Worm (Caenorhabditis elegans) whole organism, midembryonic: ENCODE data around the gene math-9.
"Not testable (repeated sequence)": the region's sequence is repeated elsewhere in the genome, so short reads cannot be mapped to it uniquely, and the experiment has no call there.

Experiments
- T22C8.4 ChIP-seq: fragments of 200-800 bp; sonication (Bioruptor generic); IDR thresholded peaks from 2 replicates; pipeline ENCODE4 v1.3.6; 2022; ENCODE audit warnings: missing genetic modification characterization, missing compliant biosample characterization
- cog-1 ChIP-seq: sonication (generic microtip); optimal IDR thresholded peaks from 2 replicates; lab custom pipeline; 2016; ENCODE audit warnings: missing genetic modification characterization, missing compliant biosample characterization
- flt-1 ChIP-seq: fragments of 200-800 bp; sonication (Bioruptor generic); IDR thresholded peaks from 2 replicates; pipeline ENCODE4 v1.3.6; 2022; ENCODE audit warnings: missing genetic modification characterization, missing compliant biosample characterization
- klf-2 ChIP-seq: fragments of 200-800 bp; sonication (Bioruptor generic); conservative IDR thresholded peaks from 2 replicates; pipeline ENCODE4 v1.3.6; 2022; ENCODE audit warnings: missing genetic modification reagents, missing genetic modification characterization, missing compliant biosample characterization
- med-1 ChIP-seq: sonication (generic microtip); optimal IDR thresholded peaks from 2 replicates; lab custom pipeline; 2017; ENCODE audit warnings: missing genetic modification characterization, mild to moderate bottlenecking, missing compliant biosample characterization, antibody characterized with exemption, missing genetic modification reagents; ENCODE audit not compliant: insufficient read depth
- ref-1 ChIP-seq: fragments of 200-800 bp; sonication (Bioruptor generic); conservative IDR thresholded peaks from 2 replicates; pipeline ENCODE4 v1.3.6; 2022; ENCODE audit warnings: missing genetic modification reagents, missing genetic modification characterization, missing compliant biosample characterization
- tab-1 ChIP-seq: fragments of 200-800 bp; sonication (Bioruptor generic); IDR thresholded peaks from 2 replicates; pipeline ENCODE4 v1.3.6; 2022; ENCODE audit warnings: missing genetic modification characterization, missing compliant biosample characterization
- ztf-23 ChIP-seq: fragments of 200-800 bp; sonication (Bioruptor generic); IDR thresholded peaks from 2 replicates; pipeline ENCODE4 v1.3.6; 2022; ENCODE audit warnings: missing genetic modification reagents, missing genetic modification characterization, missing compliant biosample characterization
- ztf-29 ChIP-seq: fragments of 200-800 bp; sonication (Bioruptor generic); IDR thresholded peaks from 2 replicates; pipeline ENCODE4 v1.3.6; 2022; ENCODE audit warnings: missing genetic modification reagents, missing genetic modification characterization, missing compliant biosample characterization

Gene math-9

ce11 chrII:1854094-1854493 is 36.5 kb downstream of the math-9 start, which contains the start of gene fbxb-95:
Gene fbxb-95, plus strand, starts transcription at chrII:1854394.
- TF ChIP-seq ztf-23, T22C8.4, klf-2 (GFP tag; lab: Robert Waterston, UW): not testable (repeated sequence)

DNA sequence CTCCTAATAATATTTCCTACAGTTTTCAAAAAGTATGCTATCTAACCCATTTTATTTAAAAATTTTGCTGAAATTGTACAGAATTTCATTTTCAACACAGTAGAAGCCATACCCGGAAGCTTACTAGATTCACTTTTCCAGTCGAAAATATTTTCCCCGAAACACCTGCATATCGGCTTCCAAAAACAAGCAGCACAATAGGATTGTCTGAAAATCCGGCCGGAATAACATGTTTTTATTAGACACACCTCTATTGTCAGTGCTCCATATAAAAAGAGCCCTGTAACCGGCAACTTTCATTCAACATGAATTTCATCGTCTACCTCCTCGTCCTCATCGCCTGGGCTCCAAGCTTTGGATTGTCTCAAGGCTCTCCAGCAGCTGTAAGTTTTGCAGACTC is 38.1 kb downstream of the math-9 start, which contains the start of gene C52E2.2:
Gene C52E2.2 (plus strand): TSS at position 301 of the 400 bp plus-strand sequence.
- TF ChIP-seq tab-1 (GFP tag; lab: Robert Waterston, UW) (no peak), klf-2 (GFP tag; lab: Robert Waterston, UW) (no peak), flt-1 (GFP tag; lab: Robert Waterston, UW) (no peak), ztf-23 (GFP tag; lab: Robert Waterston, UW) (no peak), med-1 (GFP tag; lab: Kevin White, UChicago) (no peak), cog-1 (tag; lab: Kevin White, UChicago) (no peak), ztf-29 (GFP tag; lab: Robert Waterston, UW) (no peak)

DNA sequence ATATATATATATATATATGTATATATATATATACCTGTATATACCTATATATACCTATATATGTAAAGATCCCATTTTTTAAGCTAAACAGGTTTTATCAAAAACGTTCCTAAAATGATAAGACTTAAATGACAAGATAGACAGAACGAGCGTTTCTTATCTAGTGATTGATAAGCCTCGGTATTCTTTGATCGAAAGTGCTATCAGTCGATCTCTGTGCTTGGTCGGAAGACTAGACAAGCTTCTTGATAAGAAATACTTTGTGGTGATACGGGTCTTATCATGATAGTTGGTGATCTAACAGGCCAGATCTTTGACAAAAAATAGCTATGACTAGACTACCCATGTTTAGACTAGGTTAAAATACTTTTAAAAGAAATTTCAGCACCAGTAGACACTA is 38.9 kb downstream of the math-9 start:
- TF ChIP-seq klf-2 (GFP tag; lab: Robert Waterston, UW) (no peak), ref-1 (GFP tag; lab: Robert Waterston, UW) (no peak), ztf-29 (GFP tag; lab: Robert Waterston, UW) (no peak), T22C8.4 (GFP tag; lab: Robert Waterston, UW) (no peak), cog-1 (tag; lab: Kevin White, UChicago) (no peak), med-1 (GFP tag; lab: Kevin White, UChicago) (no peak), flt-1 (GFP tag; lab: Robert Waterston, UW) (no peak), ztf-23 (GFP tag; lab: Robert Waterston, UW) (no peak), tab-1 (GFP tag; lab: Robert Waterston, UW) (no peak)

ce11 chrII:1850840-1851294 is 39.7 kb downstream of the math-9 start, which contains the start of gene C52E2.3:
Gene C52E2.3, plus strand, starts transcription at chrII:1851244.
- TF ChIP-seq klf-2 (GFP tag; lab: Robert Waterston, UW) (no peak), med-1 (GFP tag; lab: Kevin White, UChicago) (no peak), ref-1 (GFP tag; lab: Robert Waterston, UW) (no peak), cog-1 (tag; lab: Kevin White, UChicago) (no peak), ztf-29 (GFP tag; lab: Robert Waterston, UW) (no peak), ztf-23 (GFP tag; lab: Robert Waterston, UW) (no peak), T22C8.4 (GFP tag; lab: Robert Waterston, UW) (no peak), flt-1 (GFP tag; lab: Robert Waterston, UW) (no peak), tab-1 (GFP tag; lab: Robert Waterston, UW) (no peak)

DNA sequence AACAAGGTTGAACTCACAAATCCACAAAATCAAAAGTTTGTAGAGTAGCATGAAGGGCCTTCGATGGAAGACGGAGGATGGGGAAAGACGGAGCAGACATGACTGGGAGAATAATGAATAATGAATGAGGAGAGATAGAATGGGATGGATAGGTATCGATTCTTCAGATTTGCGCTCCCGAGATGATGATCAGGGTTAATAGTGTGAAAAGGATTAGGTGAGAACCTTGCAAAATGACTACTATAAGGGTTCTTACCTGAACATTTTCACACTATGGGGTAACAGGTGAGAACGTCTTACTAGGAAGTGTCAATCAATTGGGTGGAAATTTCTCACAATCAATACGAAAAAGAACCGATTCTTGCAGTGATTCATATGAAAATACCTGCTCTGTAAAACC is 40.3 kb downstream of the math-9 start, which contains the start of gene fbxb-96:
Gene fbxb-96 (minus strand): TSS at position 101 of the 400 bp plus-strand sequence.
- no peak for TF ChIP-seq ref-1 (GFP tag; lab: Robert Waterston, UW)
- no peak for TF ChIP-seq cog-1 (tag; lab: Kevin White, UChicago)
- TF ChIP-seq ztf-23 (GFP tag; lab: Robert Waterston, UW), result no peak
- no peak for TF ChIP-seq T22C8.4 (GFP tag; lab: Robert Waterston, UW)
- no peak for TF ChIP-seq tab-1 (GFP tag; lab: Robert Waterston, UW)
- no peak for TF ChIP-seq flt-1 (GFP tag; lab: Robert Waterston, UW)
- no peak for TF ChIP-seq ztf-29 (GFP tag; lab: Robert Waterston, UW)
- no peak for TF ChIP-seq klf-2 (GFP tag; lab: Robert Waterston, UW)
- no peak for TF ChIP-seq med-1 (GFP tag; lab: Kevin White, UChicago)

ce11 chrII:1848109-1848508 is 42.5 kb downstream of the math-9 start, which contains the start of gene fbxb-97:
Gene fbxb-97, minus strand, starts transcription at chrII:1848161.
- TF ChIP-seq tab-1 (GFP tag; lab: Robert Waterston, UW) (no peak), ztf-29 (GFP tag; lab: Robert Waterston, UW) (no peak), cog-1 (tag; lab: Kevin White, UChicago) (no peak), med-1 (GFP tag; lab: Kevin White, UChicago) (no peak), ref-1 (GFP tag; lab: Robert Waterston, UW) (no peak), flt-1 (GFP tag; lab: Robert Waterston, UW) (no peak), ztf-23 (GFP tag; lab: Robert Waterston, UW) (no peak), klf-2 (GFP tag; lab: Robert Waterston, UW) (no peak), T22C8.4 (GFP tag; lab: Robert Waterston, UW) (no peak)

ce11 chrII:1844552-1844951 is 46.0 kb downstream of the math-9 start:
- TF ChIP-seq tab-1 (GFP tag; lab: Robert Waterston, UW), result no peak
- TF ChIP-seq flt-1 (GFP tag; lab: Robert Waterston, UW), result no peak
- no peak for TF ChIP-seq klf-2 (GFP tag; lab: Robert Waterston, UW)
- TF ChIP-seq cog-1 (tag; lab: Kevin White, UChicago), result no peak
- no peak for TF ChIP-seq ztf-29 (GFP tag; lab: Robert Waterston, UW)
- TF ChIP-seq ref-1 (GFP tag; lab: Robert Waterston, UW), result no peak
- no peak for TF ChIP-seq T22C8.4 (GFP tag; lab: Robert Waterston, UW)
- no peak for TF ChIP-seq ztf-23 (GFP tag; lab: Robert Waterston, UW)
- no peak for TF ChIP-seq med-1 (GFP tag; lab: Kevin White, UChicago)

DNA sequence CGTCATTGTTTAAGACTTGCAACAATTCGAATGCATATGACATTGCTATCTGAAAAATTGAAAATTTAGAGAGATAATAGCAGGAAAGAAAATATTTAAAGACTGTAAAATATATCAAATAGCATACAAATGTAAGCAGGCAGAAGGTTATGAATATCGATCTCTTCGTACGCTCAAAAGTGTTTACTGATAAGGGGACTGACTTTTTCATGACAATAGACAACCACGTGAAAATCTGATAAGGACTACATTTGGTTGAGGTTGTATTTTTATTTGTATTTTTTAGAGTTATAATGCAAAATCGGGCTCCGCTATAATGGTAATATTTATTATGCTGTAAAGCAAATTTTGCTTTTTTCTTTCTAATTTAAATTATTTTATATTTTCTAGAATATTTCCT is 47.7 kb downstream of the math-9 start, which contains the start of the genes C52E2.5 and C52E2.4:
Gene C52E2.5 (minus strand): TSS at position 43 of the 400 bp plus-strand sequence.
Gene C52E2.4 (plus strand): TSS at position 252 of the 400 bp plus-strand sequence.
- TF ChIP-seq med-1 (GFP tag; lab: Kevin White, UChicago) (no peak), ztf-29 (GFP tag; lab: Robert Waterston, UW) (no peak), cog-1 (tag; lab: Kevin White, UChicago) (no peak), flt-1 (GFP tag; lab: Robert Waterston, UW) (no peak), klf-2 (GFP tag; lab: Robert Waterston, UW) (no peak), ztf-23 (GFP tag; lab: Robert Waterston, UW) (no peak)
